Worm (Caenorhabditis elegans) whole organism, mixed stage, embryonic: ENCODE measurements around the gene F40G9.19.

Experiments used
- bed-3 ChIP-seq: fragments of 200-800 bp; sonication (Bioruptor generic); optimal IDR thresholded peaks from 3 replicates; lab custom pipeline; 2018; ENCODE audit warnings: mild to moderate bottlenecking, missing genetic modification characterization, moderate library complexity, missing compliant biosample characterization
- cnd-1 ChIP-seq: fragments of 200-800 bp; sonication (Bioruptor generic); optimal IDR thresholded peaks from 2 replicates; lab custom pipeline; 2018; ENCODE audit warnings: mild to moderate bottlenecking, missing genetic modification characterization, missing compliant biosample characterization
- mep-1 ChIP-seq: fragments of 150-350 bp; optimal IDR thresholded peaks from 2 replicates; lab custom pipeline; 2017; ENCODE audit warnings: missing biosample characterization, missing genetic modification reagents, missing genetic modification characterization, inconsistent platforms
- nhr-237 ChIP-seq: fragments of 150-350 bp; optimal IDR thresholded peaks from 2 replicates; lab custom pipeline; 2014; ENCODE audit warnings: missing biosample characterization, missing genetic modification characterization
- unc-62 ChIP-seq: fragments of 150-350 bp; optimal IDR thresholded peaks from 2 replicates; lab custom pipeline; 2014; ENCODE audit warnings: missing biosample characterization, missing genetic modification reagents, missing genetic modification characterization

- TF ChIP-seq mep-1 (tag; lab: Kevin White, UChicago), result no peak
- no peak for TF ChIP-seq unc-62 (GFP tag; lab: Kevin White, UChicago)
- no peak for TF ChIP-seq bed-3 (GFP tag; lab: Kevin White, UChicago)
- no peak for TF ChIP-seq nhr-237 (tag; lab: Kevin White, UChicago)
- no peak for TF ChIP-seq cnd-1 (tag; lab: Kevin White, UChicago)
These were observed 8.8 kb upstream of the F40G9.19 start, which contains the start of gene F40G9.8 for ce11 chrIII:164775-165174.
